Worm (Caenorhabditis elegans): ENCODE results near the gene F37H8.5.

DNA sequence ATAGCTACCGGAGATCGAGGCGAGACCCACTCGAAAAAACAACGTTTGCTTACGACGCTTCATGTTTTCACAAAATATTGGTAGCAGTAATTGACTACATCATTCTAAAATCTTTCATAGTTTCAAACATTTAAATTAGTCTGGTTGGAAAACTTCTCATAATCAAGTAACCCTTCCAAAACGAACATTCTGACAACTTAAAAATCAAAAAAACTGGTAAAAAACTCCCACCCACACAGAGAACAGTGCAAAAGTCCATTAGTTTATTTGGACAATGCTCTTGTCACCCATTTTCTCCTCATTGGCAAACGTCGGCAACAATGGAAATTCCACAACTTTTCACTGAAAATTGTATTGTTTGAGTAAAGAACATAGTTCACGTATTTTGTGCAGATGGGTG is 10.6 kb upstream of the F37H8.5 start, which contains the start of gene F37H8.6:
- TF ChIP-seq C38D4.7 (GFP tag; optimal IDR thresholded peaks at IDR 0.05): no peak
- TF ChIP-seq unc-55 (GFP tag; optimal IDR thresholded peaks at IDR 0.05): no peak
- no peak for TF ChIP-seq fkh-10 (GFP tag; optimal IDR thresholded peaks at IDR 0.05)
- TF ChIP-seq K09A11.1 (tag; optimal IDR thresholded peaks at IDR 0.05; ENCODE audit: insufficient read depth): no peak
- no peak for TF ChIP-seq tbx-7 (tag; optimal IDR thresholded peaks at IDR 0.05)
- TF ChIP-seq ceh-24 (tag; optimal IDR thresholded peaks at IDR 0.05): no peak
